Worm (Caenorhabditis elegans) whole organism, L4/young adult: Measurements from ENCODE around the gene T24F1.7.

Experiments
- W03F9.2 ChIP-seq: fragments of 150-350 bp; optimal IDR thresholded peaks from 2 replicates; lab custom pipeline; 2014; ENCODE audit warnings: missing biosample characterization, missing genetic modification characterization
- dao-5 ChIP-seq: sonication (generic microtip); optimal IDR thresholded peaks from 2 replicates; lab custom pipeline; 2016; ENCODE audit warnings: missing genotype, missing genetic modification characterization, moderate library complexity, missing compliant biosample characterization
- him-1 ChIP-seq: sonication (generic microtip); optimal IDR thresholded peaks from 2 replicates; lab custom pipeline; 2016; ENCODE audit warnings: missing genotype, missing genetic modification reagents, missing genetic modification characterization, missing compliant biosample characterization

DNA sequence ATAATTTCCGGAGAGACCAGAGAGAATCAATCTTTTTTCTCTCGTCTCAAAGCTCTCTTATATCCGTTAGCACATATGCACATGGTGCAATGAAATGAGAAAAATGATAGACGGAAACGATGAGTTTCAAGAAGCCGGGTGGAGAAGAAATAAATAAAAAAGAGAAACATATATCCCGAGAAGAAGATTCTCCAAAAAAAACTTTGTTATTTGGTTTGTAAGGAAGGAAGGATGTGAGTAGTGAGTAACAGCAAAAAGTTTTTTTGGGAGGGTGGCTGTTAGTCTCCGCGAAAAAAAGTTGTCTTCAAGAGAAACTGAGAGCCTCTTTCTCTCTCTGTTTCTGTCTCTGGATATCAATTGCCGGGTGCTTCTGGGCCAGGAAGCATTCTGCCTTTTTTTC, 4.3 kb downstream of the T24F1.7 start:
- TF ChIP-seq him-1 (tag; lab: Kevin White, UChicago) (no peak), W03F9.2 (tag; lab: Kevin White, UChicago) (no peak), dao-5 (tag; lab: Kevin White, UChicago) (no peak)
